Fruit fly (Drosophila melanogaster) whole organism, adult: ENCODE measurements around the gene Meics.

Source experiments
- CG11617 ChIP-seq: fragments of 200-800 bp; sonication (Bioruptor generic); optimal IDR thresholded peaks from 2 replicates; lab custom pipeline; 2017; ENCODE audit warnings: mild to moderate bottlenecking, missing biosample characterization, missing genetic modification reagents, missing genetic modification characterization
- CG12768 ChIP-seq: fragments of 200-800 bp; sonication (Bioruptor generic); optimal IDR thresholded peaks from 2 replicates; lab custom pipeline; 2017; ENCODE audit warnings: missing biosample characterization, missing genetic modification characterization, mild to moderate bottlenecking, moderate library complexity, missing genetic modification reagents
- CG14711 ChIP-seq: fragments of 200-800 bp; sonication (Bioruptor generic); optimal IDR thresholded peaks from 2 replicates; lab custom pipeline; 2018; ENCODE audit warnings: missing biosample characterization, mild to moderate bottlenecking, missing genetic modification characterization, moderate library complexity
- CG1620 ChIP-seq: fragments of 200-800 bp; sonication (Bioruptor generic); optimal IDR thresholded peaks from 2 replicates; lab custom pipeline; 2016; ENCODE audit warnings: missing biosample characterization, missing genetic modification characterization
- CG33017 ChIP-seq: fragments of 200-800 bp; sonication (Bioruptor generic); optimal IDR thresholded peaks from 2 replicates; lab custom pipeline; 2018; ENCODE audit warnings: missing biosample characterization, mild to moderate bottlenecking, missing genetic modification characterization, moderate library complexity
- CG5204 ChIP-seq: fragments of 200-800 bp; sonication (Bioruptor generic); optimal IDR thresholded peaks from 2 replicates; lab custom pipeline; 2016; ENCODE audit warnings: missing biosample characterization, missing genetic modification characterization
- CG7045 ChIP-seq: fragments of 200-800 bp; sonication (Bioruptor generic); optimal IDR thresholded peaks from 2 replicates; lab custom pipeline; 2017; ENCODE audit warnings: missing biosample characterization, mild to moderate bottlenecking, missing genetic modification characterization
- CG7101 ChIP-seq: fragments of 200-800 bp; sonication (Bioruptor generic); optimal IDR thresholded peaks from 2 replicates; lab custom pipeline; 2018; ENCODE audit warnings: missing biosample characterization, mild to moderate bottlenecking, missing genetic modification characterization, moderate library complexity
- Clk ChIP-seq: fragments of 200-800 bp; sonication (Bioruptor generic); optimal IDR thresholded peaks from 2 replicates; lab custom pipeline; 2017; ENCODE audit warnings: missing biosample characterization, missing genetic modification characterization
- Crg-1 ChIP-seq: fragments of 200-800 bp; sonication (Bioruptor generic); optimal IDR thresholded peaks from 2 replicates; lab custom pipeline; 2016; ENCODE audit warnings: missing biosample characterization, missing genetic modification characterization
- Hr96 ChIP-seq: fragments of 200-800 bp; sonication (Bioruptor generic); optimal IDR thresholded peaks from 2 replicates; lab custom pipeline; 2016; ENCODE audit warnings: missing biosample characterization, missing genetic modification characterization
- Mnt ChIP-seq: fragments of 200-800 bp; sonication (Bioruptor generic); optimal IDR thresholded peaks from 2 replicates; lab custom pipeline; 2016; ENCODE audit warnings: missing biosample characterization, mild to moderate bottlenecking, missing genetic modification characterization
- bab1 ChIP-seq: fragments of 200-800 bp; sonication (Bioruptor generic); optimal IDR thresholded peaks from 3 replicates; lab custom pipeline; 2019; ENCODE audit warnings: missing biosample characterization, mild to moderate bottlenecking, missing genetic modification characterization, moderate library complexity
- cic ChIP-seq: fragments of 200-800 bp; sonication (Bioruptor generic); optimal IDR thresholded peaks from 2 replicates; lab custom pipeline; 2017; ENCODE audit warnings: missing biosample characterization, mild to moderate bottlenecking, missing genetic modification characterization, moderate library complexity
- cnc ChIP-seq, 2 experiments: fragments of >200 bp; optimal IDR thresholded peaks; 2 replicates each; lab custom pipeline; 2017
- kay ChIP-seq: fragments of 200-800 bp; sonication (Bioruptor generic); peaks from one replicate; lab custom pipeline; 2016; ENCODE audit warnings: missing biosample characterization, missing genetic modification characterization, borderline replicate concordance
- ovo ChIP-seq: fragments of 200-800 bp; sonication (Bioruptor generic); optimal IDR thresholded peaks from 2 replicates; lab custom pipeline; 2016; ENCODE audit warnings: missing biosample characterization, missing genetic modification characterization
- pad ChIP-seq: fragments of 200-800 bp; sonication (Bioruptor generic); optimal IDR thresholded peaks from 3 replicates; lab custom pipeline; 2017; ENCODE audit warnings: missing biosample characterization, missing genetic modification characterization, mild to moderate bottlenecking, moderate library complexity, missing genetic modification reagents
- tj ChIP-seq: fragments of 200-800 bp; sonication (Bioruptor generic); optimal IDR thresholded peaks from 3 replicates; lab custom pipeline; 2017; ENCODE audit warnings: missing biosample characterization, mild to moderate bottlenecking, missing genetic modification characterization, moderate library complexity
- toe ChIP-seq: fragments of 200-800 bp; sonication (Bioruptor generic); optimal IDR thresholded peaks from 2 replicates; lab custom pipeline; 2016; ENCODE audit warnings: missing biosample characterization, missing genetic modification characterization

Gene Meics

DNA sequence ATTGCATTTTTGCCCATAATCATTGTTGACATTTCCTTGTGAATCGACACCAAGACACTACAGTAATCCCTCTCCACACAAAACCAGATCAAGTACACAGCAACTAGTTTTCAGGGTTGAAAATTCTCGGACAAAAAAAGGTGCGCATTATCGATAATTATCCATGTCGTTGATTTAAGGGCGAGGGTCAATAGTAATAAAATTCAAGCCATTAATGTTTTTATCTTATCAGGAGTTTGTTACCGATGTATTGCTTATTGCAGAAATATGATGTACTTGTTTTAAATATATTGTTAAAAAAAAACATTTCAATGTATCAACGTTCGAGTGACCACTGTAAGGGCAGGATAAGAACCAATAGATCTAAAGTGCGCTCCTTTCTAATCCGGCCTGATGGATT is 45.7 kb downstream of the Meics start:
- TF ChIP-seq tj (GFP tag; lab: Kevin White, UChicago), result no peak
- no peak for TF ChIP-seq toe (GFP tag; lab: Kevin White, UChicago)
- no peak for TF ChIP-seq cnc (optimal IDR thresholded peaks at IDR 0.05; lab: Kevin White, UChicago)
- no peak for TF ChIP-seq Mnt (GFP tag; lab: Kevin White, UChicago)
- TF ChIP-seq kay (GFP tag; lab: Kevin White, UChicago), result peak; percentile 55
- TF ChIP-seq cic (GFP tag; lab: Kevin White, UChicago), result no peak
- no peak for TF ChIP-seq CG33017 (tag; lab: Kevin White, UChicago)
- peak; percentile 9 for TF ChIP-seq CG5204 (GFP tag; lab: Kevin White, UChicago)
- peak; percentile 6 for TF ChIP-seq bab1

dm6 chr3L:13917589-13918198 is 46.8 kb downstream of the Meics start:
- peak; percentile 32 for TF ChIP-seq CG14711
- no peak for TF ChIP-seq Crg-1
- peak; percentile 28 for TF ChIP-seq CG7101
- TF ChIP-seq tj (GFP tag; lab: Kevin White, UChicago), result no peak
- no peak for TF ChIP-seq bab1
- TF ChIP-seq kay (GFP tag; lab: Kevin White, UChicago), result no peak
- TF ChIP-seq cnc (optimal IDR thresholded peaks at IDR 0.05; lab: Kevin White, UChicago), result no peak
- no peak for TF ChIP-seq pad
- TF ChIP-seq CG12768, result peak; percentile 8
- TF ChIP-seq CG7045 (GFP tag; lab: Kevin White, UChicago), result peak; percentile 38
- TF ChIP-seq toe (GFP tag; lab: Kevin White, UChicago), result no peak
- no peak for TF ChIP-seq Hr96
- no peak for TF ChIP-seq Clk
- TF ChIP-seq cic (GFP tag; lab: Kevin White, UChicago), result no peak
- no peak for TF ChIP-seq CG1620 (GFP tag; lab: Kevin White, UChicago)
- TF ChIP-seq CG33017 (tag; lab: Kevin White, UChicago), result peak; percentile 24
- TF ChIP-seq CG5204 (GFP tag; lab: Kevin White, UChicago), result peak; percentile 4
- TF ChIP-seq Mnt (GFP tag; lab: Kevin White, UChicago), result no peak
- TF ChIP-seq ovo (GFP tag; lab: Kevin White, UChicago), result no peak
- peak; percentile 3 for TF ChIP-seq CG11617 (GFP tag; lab: Kevin White, UChicago)

dm6 chr3L:13914573-13914972 is 49.9 kb downstream of the Meics start:
- TF ChIP-seq CG14711 (no peak), CG1620 (GFP tag; lab: Kevin White, UChicago) (no peak), CG5204 (GFP tag; lab: Kevin White, UChicago) (no peak), Mnt (GFP tag; lab: Kevin White, UChicago) (no peak), toe (GFP tag; lab: Kevin White, UChicago) (no peak), tj (GFP tag; lab: Kevin White, UChicago) (no peak), CG33017 (tag; lab: Kevin White, UChicago) (no peak), Crg-1 (no peak), cnc (optimal IDR thresholded peaks at IDR 0.05; lab: Kevin White, UChicago) (no peak), bab1 (no peak), CG11617 (GFP tag; lab: Kevin White, UChicago) (no peak), CG7101 (no peak), pad (no peak), CG12768 (no peak), cic (GFP tag; lab: Kevin White, UChicago) (no peak), kay (GFP tag; lab: Kevin White, UChicago) (no peak), CG7045 (GFP tag; lab: Kevin White, UChicago) (no peak), Clk (no peak)

dm6 chr3L:13912777-13913176 is 51.7 kb downstream of the Meics start:
- no peak for TF ChIP-seq Crg-1
- TF ChIP-seq cic (GFP tag; lab: Kevin White, UChicago), result no peak
- no peak for TF ChIP-seq CG12768
- TF ChIP-seq tj (GFP tag; lab: Kevin White, UChicago), result no peak
- no peak for TF ChIP-seq pad
- no peak for TF ChIP-seq CG7101
- no peak for TF ChIP-seq CG5204 (GFP tag; lab: Kevin White, UChicago)
- no peak for TF ChIP-seq Mnt (GFP tag; lab: Kevin White, UChicago)
- TF ChIP-seq bab1, result no peak
- no peak for TF ChIP-seq CG11617 (GFP tag; lab: Kevin White, UChicago)
- TF ChIP-seq Hr96, result no peak
- TF ChIP-seq Clk, result no peak
- TF ChIP-seq CG1620 (GFP tag; lab: Kevin White, UChicago), result no peak
